Worm (Caenorhabditis elegans) whole organism, L2 larva: ENCODE measurements around the gene marg-1.

Source experiments
- C34F6.9 ChIP-seq: fragments of 150-350 bp; optimal IDR thresholded peaks from 2 replicates; lab custom pipeline; 2014; ENCODE audit warnings: missing biosample characterization, missing genetic modification characterization
- alr-1 ChIP-seq: fragments of 150-350 bp; optimal IDR thresholded peaks from 2 replicates; lab custom pipeline; 2014; ENCODE audit warnings: missing biosample characterization, missing genetic modification characterization
- aly-2 ChIP-seq: fragments of 150-350 bp; optimal IDR thresholded peaks from 2 replicates; lab custom pipeline; 2014; ENCODE audit warnings: missing biosample characterization, missing genetic modification characterization
- blmp-1 ChIP-seq: sonication (generic microtip); optimal IDR thresholded peaks from 2 replicates; lab custom pipeline; 2017; ENCODE audit warnings: missing genetic modification characterization, mild to moderate bottlenecking, missing compliant biosample characterization, antibody characterized with exemption, moderate library complexity; ENCODE audit not compliant: insufficient read depth
- ceh-16 ChIP-seq: fragments of 150-350 bp; optimal IDR thresholded peaks from 2 replicates; lab custom pipeline; 2014; ENCODE audit warnings: missing biosample characterization, missing genetic modification characterization
- ceh-82 ChIP-seq: fragments of 150-350 bp; optimal IDR thresholded peaks from 2 replicates; lab custom pipeline; 2014; ENCODE audit warnings: missing biosample characterization, missing genetic modification characterization
- crh-2 ChIP-seq: sonication (generic microtip); optimal IDR thresholded peaks from 2 replicates; lab custom pipeline; 2017; ENCODE audit warnings: missing biosample characterization, missing genetic modification characterization
- egl-27 ChIP-seq: sonication (generic microtip); optimal IDR thresholded peaks from 3 replicates; lab custom pipeline; 2017; ENCODE audit warnings: missing biosample characterization, missing genetic modification reagents, missing genetic modification characterization
- elt-1 ChIP-seq: fragments of 150-350 bp; optimal IDR thresholded peaks from 2 replicates; lab custom pipeline; 2014; ENCODE audit warnings: missing biosample characterization, missing genetic modification characterization
- fos-1 ChIP-seq: fragments of 150-350 bp; optimal IDR thresholded peaks from 2 replicates; lab custom pipeline; 2014; ENCODE audit warnings: missing biosample characterization, missing genetic modification characterization
- gmeb-1 ChIP-seq: fragments of 150-350 bp; optimal IDR thresholded peaks from 2 replicates; lab custom pipeline; 2014; ENCODE audit warnings: missing biosample characterization, missing genetic modification characterization
- lin-39 ChIP-seq: fragments of 150-350 bp; optimal IDR thresholded peaks from 2 replicates; lab custom pipeline; 2014; ENCODE audit warnings: missing biosample characterization, missing genetic modification reagents, missing genetic modification characterization
- lsy-2 ChIP-seq, 2 experiments: fragments of 150-350 bp in 1 of 2; sonication (generic microtip) in 1 of 2; optimal IDR thresholded peaks; 2 replicates each; lab custom pipeline; 2014 to 2017; ENCODE audit warnings: missing biosample characterization in 2 of 2, missing genetic modification characterization in 2 of 2
- mab-5 ChIP-seq: fragments of 150-350 bp; optimal IDR thresholded peaks from 2 replicates; lab custom pipeline; 2014; ENCODE audit warnings: missing biosample characterization, missing genetic modification characterization
- nhr-11 ChIP-seq: fragments of 150-350 bp; optimal IDR thresholded peaks from 2 replicates; lab custom pipeline; 2014; ENCODE audit warnings: missing biosample characterization, missing genetic modification characterization
- nhr-12 ChIP-seq: fragments of 150-350 bp; optimal IDR thresholded peaks from 2 replicates; lab custom pipeline; 2014; ENCODE audit warnings: missing biosample characterization, missing genetic modification characterization
- nhr-129 ChIP-seq: fragments of 150-350 bp; optimal IDR thresholded peaks from 2 replicates; lab custom pipeline; 2014; ENCODE audit warnings: missing biosample characterization, missing genetic modification characterization
- nhr-21 ChIP-seq: fragments of 150-350 bp; optimal IDR thresholded peaks from 2 replicates; lab custom pipeline; 2014; ENCODE audit warnings: missing biosample characterization, missing genetic modification characterization
- nhr-23 ChIP-seq: fragments of 150-350 bp; optimal IDR thresholded peaks from 2 replicates; lab custom pipeline; 2014; ENCODE audit warnings: missing biosample characterization, missing genetic modification reagents, missing genetic modification characterization
- nhr-25 ChIP-seq: fragments of 150-350 bp; sonication (generic microtip); optimal IDR thresholded peaks from 3 replicates; lab custom pipeline; 2014; ENCODE audit warnings: missing biosample characterization, missing genetic modification characterization
- nhr-6 ChIP-seq: fragments of 150-350 bp; optimal IDR thresholded peaks from 2 replicates; lab custom pipeline; 2014; ENCODE audit warnings: missing biosample characterization, missing genetic modification characterization
- sem-4 ChIP-seq: fragments of 150-350 bp; optimal IDR thresholded peaks from 2 replicates; lab custom pipeline; 2014; ENCODE audit warnings: missing biosample characterization, missing genetic modification reagents, missing genetic modification characterization
- sma-3 ChIP-seq: sonication (generic microtip); optimal IDR thresholded peaks from 2 replicates; lab custom pipeline; 2016; ENCODE audit warnings: missing genetic modification reagents, missing genetic modification characterization, missing compliant biosample characterization
- sma-9 ChIP-seq, 2 experiments: fragments of 150-350 bp in 1 of 2; sonication (generic microtip) in 1 of 2; optimal IDR thresholded peaks; 2 replicates each; lab custom pipeline; 2014 to 2016; ENCODE audit warnings: missing genetic modification characterization in 2 of 2, mild to moderate bottlenecking in 1 of 2, missing biosample characterization in 1 of 2, missing compliant biosample characterization in 1 of 2, missing genetic modification reagents in 1 of 2, moderate library complexity in 1 of 2
- snpc-4 ChIP-seq: fragments of 150-350 bp; optimal IDR thresholded peaks from 2 replicates; lab custom pipeline; 2014; ENCODE audit warnings: missing biosample characterization, missing genetic modification characterization
- unc-55 ChIP-seq: fragments of 150-350 bp; sonication (generic microtip); optimal IDR thresholded peaks from 3 replicates; lab custom pipeline; 2014; ENCODE audit warnings: missing biosample characterization, missing genetic modification reagents, missing genetic modification characterization
- unc-62 ChIP-seq: fragments of 150-350 bp; optimal IDR thresholded peaks from 2 replicates; lab custom pipeline; 2014; ENCODE audit warnings: missing biosample characterization, missing genetic modification reagents, missing genetic modification characterization
- zag-1 ChIP-seq: fragments of 150-350 bp; optimal IDR thresholded peaks from 2 replicates; lab custom pipeline; 2014; ENCODE audit warnings: missing biosample characterization, missing genetic modification characterization
- ztf-1 ChIP-seq: fragments of 200-800 bp; sonication (Bioruptor generic); conservative IDR thresholded peaks from 2 replicates; pipeline ENCODE4 v1.3.6; 2022; ENCODE audit warnings: missing genetic modification characterization, missing compliant biosample characterization
- ztf-11 ChIP-seq: sonication (generic microtip); optimal IDR thresholded peaks from 2 replicates; lab custom pipeline; 2017; ENCODE audit warnings: missing biosample characterization, missing genetic modification characterization

The marg-1 gene

ce11 chrX:3783659-3784058 lies 2.7 kb upstream of the marg-1 start:
- no peak for TF ChIP-seq lin-39
- no peak for TF ChIP-seq nhr-25 (tag; lab: Kevin White, UChicago)
- TF ChIP-seq lsy-2 (tag; optimal IDR thresholded peaks at IDR 0.05; lab: Kevin White, UChicago), result no peak
- TF ChIP-seq snpc-4 (tag; lab: Kevin White, UChicago), result no peak
- TF ChIP-seq nhr-11, result no peak
- TF ChIP-seq sma-9 (GFP tag; optimal IDR thresholded peaks at IDR 0.05; lab: Kevin White, UChicago), result no peak
- TF ChIP-seq sma-9 (tag; optimal IDR thresholded peaks at IDR 0.05; lab: Kevin White, UChicago), result no peak
- no peak for TF ChIP-seq C34F6.9 (tag; lab: Kevin White, UChicago)
- no peak for TF ChIP-seq aly-2 (tag; lab: Kevin White, UChicago)
- TF ChIP-seq, all 48 proteins: peak for 0

ce11 chrX:3773233-3773632 lies 7.7 kb downstream of the marg-1 start:
- TF ChIP-seq nhr-23 (tag; lab: Kevin White, UChicago) (no peak), gmeb-1 (tag; lab: Kevin White, UChicago) (no peak), blmp-1 (peak; percentile 32)

- TF ChIP-seq ceh-82 (tag; lab: Kevin White, UChicago), result no peak
- no peak for TF ChIP-seq nhr-129 (tag; lab: Kevin White, UChicago)
- peak; percentile 19 for TF ChIP-seq sma-9 (GFP tag; optimal IDR thresholded peaks at IDR 0.05; lab: Kevin White, UChicago)
- no peak for TF ChIP-seq sma-9 (tag; optimal IDR thresholded peaks at IDR 0.05; lab: Kevin White, UChicago)
- TF ChIP-seq nhr-12, result no peak
- peak; percentile 17 for TF ChIP-seq crh-2 (tag; lab: Kevin White, UChicago)
- no peak for TF ChIP-seq ztf-1 (GFP tag; lab: Robert Waterston, UW)
- TF ChIP-seq lsy-2 (tag; optimal IDR thresholded peaks at IDR 0.05; lab: Kevin White, UChicago), result peak in 1 of 2 experiments; percentile 21
- TF ChIP-seq unc-55 (GFP tag; lab: Kevin White, UChicago), result peak; percentile 64
- peak; percentile 13 for TF ChIP-seq fos-1 (tag; lab: Kevin White, UChicago)
- TF ChIP-seq gmeb-1 (tag; lab: Kevin White, UChicago), result peak; percentile 38
- peak; percentile 57 for TF ChIP-seq C34F6.9 (tag; lab: Kevin White, UChicago)
- TF ChIP-seq alr-1 (tag; lab: Kevin White, UChicago), result no peak
- peak; percentile 15 for TF ChIP-seq sem-4 (tag; lab: Kevin White, UChicago)
- TF ChIP-seq zag-1 (tag; lab: Kevin White, UChicago), result no peak
These were observed 8.5 kb downstream of the marg-1 start, which contains the start of gene F47B7.2 for ce11 chrX:3772405-3772804. F47B7.2 (plus strand) TSS chrX:3772762.

ce11 chrX:3768717-3769116 lies 12.2 kb downstream of the marg-1 start, which contains the start of gene F47B7.5:
F47B7.5 (minus strand) TSS chrX:3768817.
- no peak for TF ChIP-seq nhr-25 (tag; lab: Kevin White, UChicago)

ce11 chrX:3766552-3766951 lies 14.4 kb downstream of the marg-1 start, which contains the start of gene F47B7.4:
F47B7.4 (minus strand) TSS chrX:3766652.
- TF ChIP-seq mab-5 (tag; lab: Kevin White, UChicago) (no peak), C34F6.9 (tag; lab: Kevin White, UChicago) (no peak)

- TF ChIP-seq elt-1 (tag; lab: Kevin White, UChicago) (no peak), ceh-16 (tag; lab: Kevin White, UChicago) (no peak), unc-62 (GFP tag; lab: Kevin White, UChicago) (no peak), snpc-4 (tag; lab: Kevin White, UChicago) (no peak), fos-1 (tag; lab: Kevin White, UChicago) (no peak), nhr-21 (tag; lab: Kevin White, UChicago) (no peak), blmp-1 (no peak), nhr-6 (tag; lab: Kevin White, UChicago) (no peak), egl-27 (no peak), sma-3 (GFP tag; lab: Kevin White, UChicago) (no peak), ztf-11 (tag; lab: Kevin White, UChicago) (no peak)
These were observed 16.6 kb downstream of the marg-1 start, which contains the start of gene F47B7.3 for ce11 chrX:3764295-3764694. F47B7.3 (minus strand) TSS chrX:3764395.
